Worm (Caenorhabditis elegans): ENCODE data around the gene Y73B6BL.288.

- no peak for TF ChIP-seq him-1 (tag; optimal IDR thresholded peaks at IDR 0.05)
- no peak for TF ChIP-seq W03F9.2 (tag; optimal IDR thresholded peaks at IDR 0.05)
- TF ChIP-seq dao-5 (tag; optimal IDR thresholded peaks at IDR 0.05): no peak
Observed at ce11 chrIV:6325772-6326171, 16.6 kb downstream of the Y73B6BL.288 start.

All from whole organism, L4/young adult.